Fruit fly (Drosophila melanogaster): Measurements from ENCODE around the gene pzg.
A peak's percentile ranks its signal among the peaks of the same experiment; 100 is the strongest.

pzg gene

dm6 chr3L:21251381-21251780 is 34.5 kb upstream of the pzg start (continued):
- TF ChIP-seq CG18599 (GFP tag; optimal IDR thresholded peaks at IDR 0.05) (peak; percentile 20), CG1603 (tag; optimal IDR thresholded peaks at IDR 0.05) (peak; percentile 25), CG12769 (tag; optimal IDR thresholded peaks at IDR 0.05) (peak; percentile 12), Dll (GFP tag; IDR thresholded peaks at IDR 0.05; ENCODE audit: partially characterized antibody) (0 out of 4 replicates have a peak, but pooled peaks have one; percentile 12), CG6765 (GFP tag; optimal IDR thresholded peaks at IDR 0.05) (no peak), nom (GFP tag; optimal IDR thresholded peaks at IDR 0.05) (peak; percentile 56), Sox102F (GFP tag; optimal IDR thresholded peaks at IDR 0.05) (peak; percentile 36), esg (GFP tag; conservative IDR thresholded peaks at IDR 0.05) (0 out of 2 replicates have a peak, but pooled peaks have one; percentile 29), CG14014 (GFP tag; IDR thresholded peaks at IDR 0.05) (0 out of 2 replicates have a peak, but pooled peaks have one; percentile 20), fru (optimal IDR thresholded peaks at IDR 0.05) (no peak), CG2120 (GFP tag; optimal IDR thresholded peaks at IDR 0.05) (peak; percentile 36), grau (tag; optimal IDR thresholded peaks at IDR 0.05) (peak; percentile 6), CG30403 (GFP tag; optimal IDR thresholded peaks at IDR 0.05) (peak; percentile 1), Oli (tag; optimal IDR thresholded peaks at IDR 0.05) (peak; percentile 15), peb (GFP tag; IDR thresholded peaks at IDR 0.05) (peak; percentile 18; the same call in 1 of the 2 replicates), Xrp1 (GFP tag; IDR thresholded peaks at IDR 0.05) (peak; percentile 46; the same call in 1 of the 2 replicates), Dip3 (GFP tag; optimal IDR thresholded peaks at IDR 0.05) (no peak), Hr51 (GFP tag; optimal IDR thresholded peaks at IDR 0.05) (peak in 1 of 2 experiments; percentile 3), twi (tag; optimal IDR thresholded peaks at IDR 0.05) (no peak), CG43689 (GFP tag; IDR thresholded peaks at IDR 0.05) (no peak), dan (GFP tag; IDR thresholded peaks at IDR 0.05) (no peak), CG15269 (tag; optimal IDR thresholded peaks at IDR 0.05) (peak; percentile 52), Stat92E (GFP tag; optimal IDR thresholded peaks at IDR 0.05) (no peak), Sry-δ (GFP tag; optimal IDR thresholded peaks at IDR 0.05) (no peak), ssp (GFP tag; IDR thresholded peaks at IDR 0.05) (0 out of 2 replicates have a peak, but pooled peaks have one; percentile 17), CG11696 (GFP tag; IDR thresholded peaks at IDR 0.05) (peak; percentile 83), Fer1 (GFP tag; optimal IDR thresholded peaks at IDR 0.05) (peak; percentile 8), CG16863 (GFP tag; optimal IDR thresholded peaks at IDR 0.05) (peak; percentile 17), CG3726 (GFP tag; IDR thresholded peaks at IDR 0.05) (no peak), Xbp1 (GFP tag; optimal IDR thresholded peaks at IDR 0.05) (peak; percentile 13), sob (GFP tag; IDR thresholded peaks at IDR 0.05) (0 out of 2 replicates have a peak, but pooled peaks have one; percentile 32), CG17328 (GFP tag; IDR thresholded peaks at IDR 0.05) (peak; percentile 17; the same call in 1 of the 2 replicates), CG12391 (tag; optimal IDR thresholded peaks at IDR 0.05) (peak; percentile 2), Dip2 (GFP tag; IDR thresholded peaks at IDR 0.05) (no peak), dmrt99B (tag; optimal IDR thresholded peaks at IDR 0.05) (peak; percentile 20), row (GFP tag; IDR thresholded peaks at IDR 0.05) (peak; percentile 44; the same call in 2 of the 3 replicates), Blimp-1 (GFP tag; optimal IDR thresholded peaks at IDR 0.05) (peak; percentile 24), prd (optimal IDR thresholded peaks at IDR 0.05) (no peak), prd (GFP tag; IDR thresholded peaks at IDR 0.05) (peak; percentile 43; the same call in 1 of the 3 replicates), lmd (GFP tag; IDR thresholded peaks at IDR 0.05) (no peak), lola (GFP tag; optimal IDR thresholded peaks at IDR 0.05) (no peak), CG8089 (GFP tag; optimal IDR thresholded peaks at IDR 0.05) (no peak), CG10366 (GFP tag; IDR thresholded peaks at IDR 0.05) (0 out of 2 replicates have a peak, but pooled peaks have one; percentile 18), Nf-YA (GFP tag; IDR thresholded peaks at IDR 0.05) (no peak), scrt (GFP tag; optimal IDR thresholded peaks at IDR 0.05) (peak; percentile 8), Ptx1 (GFP tag; IDR thresholded peaks at IDR 0.05) (peak; percentile 50), sens (GFP tag) (peak; percentile 73), HHEX (GFP tag; optimal IDR thresholded peaks at IDR 0.05) (peak; percentile 18), gem (tag; optimal IDR thresholded peaks at IDR 0.05) (peak; percentile 27), CG4820 (GFP tag; optimal IDR thresholded peaks at IDR 0.05) (peak; percentile 7)

Measured in whole organism, embryonic.